Fruit fly (Drosophila melanogaster) whole organism: Measurements from ENCODE around the gene Ir87a.

Experiments used
- CG8478 ChIP-seq: fragments of >200 bp; optimal IDR thresholded peaks from 2 replicates; lab custom pipeline; 2018; ENCODE audit warnings: inconsistent platforms
- Dll ChIP-seq: fragments of >200 bp; optimal IDR thresholded peaks from 2 replicates; lab custom pipeline; 2017
- pan ChIP-seq: fragments of >200 bp; optimal IDR thresholded peaks from 2 replicates; lab custom pipeline; 2017
- psq ChIP-seq: fragments of >200 bp; optimal IDR thresholded peaks from 2 replicates; lab custom pipeline; 2017
- usp ChIP-seq: fragments of >200 bp; optimal IDR thresholded peaks from 2 replicates; lab custom pipeline; 2017; ENCODE audit warnings: missing biosample characterization, missing genetic modification characterization, mixed read lengths

DNA sequence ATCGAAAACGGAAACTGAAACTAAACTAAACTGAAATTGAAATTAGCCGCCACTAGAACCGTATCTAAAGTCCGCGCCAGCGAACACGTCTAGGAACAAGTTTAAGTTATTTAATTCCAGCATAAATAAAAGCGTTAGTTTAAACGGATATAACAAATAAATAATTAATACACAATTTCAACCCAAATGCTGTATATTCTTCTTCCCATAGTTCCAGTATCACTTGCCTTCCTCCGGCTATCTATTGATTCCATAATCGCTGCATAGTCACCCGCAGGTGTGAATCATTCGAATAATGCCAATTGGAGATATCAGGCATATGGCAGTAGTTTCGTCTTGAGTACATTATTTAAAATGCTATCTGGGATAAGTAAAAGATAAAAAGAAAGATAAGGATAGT lies 35.0 kb upstream of the Ir87a start:
- TF ChIP-seq Dll (no peak), psq (lab: Kevin White, UChicago) (no peak), CG8478 (lab: Kevin White, UChicago) (no peak), pan (lab: Kevin White, UChicago) (no peak), usp (GFP tag; lab: Kevin White, UChicago) (no peak)
